Worm (Caenorhabditis elegans) whole organism, early embryonic: ENCODE results near the gene nhr-214.

Experiments used
- B0310.2 ChIP-seq: sonication (generic microtip); optimal IDR thresholded peaks from 2 replicates; lab custom pipeline; 2016; ENCODE audit warnings: mild to moderate bottlenecking, missing genetic modification characterization, missing compliant biosample characterization
- F13C5.2 ChIP-seq: sonication (generic microtip); optimal IDR thresholded peaks from 2 replicates; lab custom pipeline; 2017; ENCODE audit warnings: mild to moderate bottlenecking, missing genetic modification characterization, inconsistent platforms, missing compliant biosample characterization
- ama-1 ChIP-seq: fragments of 150-350 bp; optimal IDR thresholded peaks from 2 replicates; lab custom pipeline; 2014
- ceh-36 ChIP-seq: sonication (generic microtip); optimal IDR thresholded peaks from 2 replicates; lab custom pipeline; 2016; ENCODE audit warnings: missing genetic modification characterization, inconsistent platforms, missing compliant biosample characterization
- pes-1 ChIP-seq: fragments of 200-800 bp; sonication (Bioruptor generic); IDR thresholded peaks from 2 replicates; pipeline ENCODE4 v1.3.6; 2022; ENCODE audit warnings: missing genetic modification reagents, missing genetic modification characterization, missing compliant biosample characterization
- tbx-11 ChIP-seq: fragments of 200-800 bp; sonication (Bioruptor generic); IDR thresholded peaks from 2 replicates; pipeline ENCODE4 v1.3.6; 2022; ENCODE audit warnings: missing genetic modification characterization, missing compliant biosample characterization
- tbx-37 ChIP-seq: fragments of 200-800 bp; sonication (Bioruptor generic); conservative IDR thresholded peaks from 2 replicates; pipeline ENCODE4 v1.3.6; 2022; ENCODE audit warnings: missing genetic modification reagents, missing genetic modification characterization, missing compliant biosample characterization
- tra-4 ChIP-seq: sonication (generic microtip); optimal IDR thresholded peaks from 2 replicates; lab custom pipeline; 2017; ENCODE audit warnings: missing genetic modification characterization, missing compliant biosample characterization

DNA sequence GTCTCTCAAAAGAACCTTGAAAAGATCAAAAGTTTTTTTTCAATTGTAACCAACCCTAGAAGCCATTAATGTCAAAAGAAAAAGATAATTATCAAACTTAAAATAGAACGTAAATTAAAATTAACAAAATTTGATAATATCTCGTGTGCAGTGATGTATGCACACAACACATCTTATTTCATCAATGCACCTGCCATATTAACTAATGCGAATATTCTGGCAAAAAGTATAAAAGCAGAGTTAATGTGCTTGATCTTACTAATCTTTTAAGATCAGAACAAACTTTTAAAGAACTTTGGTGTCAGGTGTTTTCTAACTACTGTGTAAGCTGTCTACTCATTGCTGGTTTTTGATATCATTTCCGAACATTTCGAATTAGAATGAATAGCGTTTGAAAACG lies 850 bp upstream of the nhr-214 start:
- TF ChIP-seq ceh-36 (tag; lab: Kevin White, UChicago): no peak
- TF ChIP-seq tra-4 (tag; lab: Kevin White, UChicago): no peak
- TF ChIP-seq tbx-11 (GFP tag; lab: Robert Waterston, UW): no peak
- no peak for TF ChIP-seq B0310.2
- TF ChIP-seq ama-1 (lab: Kevin White, UChicago): no peak
- no peak for TF ChIP-seq tbx-37
- no peak for TF ChIP-seq F13C5.2
- TF ChIP-seq pes-1 (GFP tag; lab: Robert Waterston, UW): no peak
